Worm (Caenorhabditis elegans): ENCODE measurements around the gene Y113G7A.14.

Gene Y113G7A.14

DNA sequence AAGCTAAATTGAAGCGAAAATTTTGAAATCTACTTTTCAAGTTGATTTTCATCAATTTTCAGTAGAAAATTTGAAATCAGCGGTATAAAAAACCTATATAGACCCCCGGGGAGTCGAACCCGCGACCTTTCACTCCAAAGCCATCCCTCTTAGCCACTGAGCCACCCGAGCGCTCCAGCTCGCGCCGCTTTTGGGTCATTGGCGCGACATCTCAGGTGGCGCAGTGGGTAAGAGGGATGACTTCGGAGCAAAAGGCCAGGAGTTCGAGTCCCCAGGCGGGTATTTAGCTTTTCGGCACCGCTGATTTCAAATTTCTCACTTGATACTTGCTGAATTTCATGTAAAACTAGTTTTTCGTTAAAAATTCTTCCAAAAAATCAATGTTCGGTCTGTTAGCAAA is 11.6 kb downstream of the Y113G7A.14 start (continued):
- TF ChIP-seq egl-18 (GFP tag; IDR thresholded peaks at IDR 0.05) (no peak), hlh-26 (GFP tag; conservative IDR thresholded peaks at IDR 0.05) (no peak), aptf-3 (GFP tag; IDR thresholded peaks at IDR 0.05) (no peak), fkh-3 (tag; optimal IDR thresholded peaks at IDR 0.05) (no peak), mes-4 (tag; optimal IDR thresholded peaks at IDR 0.05) (no peak), let-607 (tag; optimal IDR thresholded peaks at IDR 0.05) (no peak), ceh-40 (GFP tag; IDR thresholded peaks at IDR 0.05) (no peak), rpc-1 (optimal IDR thresholded peaks at IDR 0.05) (no peak), rpc-1 (tag; optimal IDR thresholded peaks at IDR 0.05) (no peak), zfh-2 (GFP tag; conservative IDR thresholded peaks at IDR 0.05) (peak; percentile 83)

DNA sequence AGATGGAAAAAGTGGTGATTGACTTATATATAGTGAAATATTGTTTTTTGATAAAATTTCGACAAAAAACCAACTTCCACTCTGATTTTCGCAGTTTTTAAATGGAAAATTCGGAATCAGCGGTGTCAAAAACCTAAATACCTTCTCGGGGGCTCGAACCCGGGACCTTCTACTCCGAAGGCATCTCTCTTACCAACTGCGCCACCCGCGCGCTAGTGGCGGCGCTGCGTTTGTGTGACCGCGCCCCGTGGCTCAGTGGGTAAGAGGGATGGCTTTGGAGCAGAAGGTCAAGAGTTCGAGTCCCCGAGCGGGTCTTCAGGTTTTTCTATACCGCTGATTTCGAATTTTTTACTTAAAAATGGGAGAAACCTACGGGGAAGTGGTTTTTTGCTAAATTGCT is 13.1 kb downstream of the Y113G7A.14 start:
- TF ChIP-seq nfyb-1 (GFP tag; IDR thresholded peaks at IDR 0.05) (no peak), egrh-3 (GFP tag; IDR thresholded peaks at IDR 0.05) (peak; percentile 73), hsf-1 (GFP tag; IDR thresholded peaks at IDR 0.05) (no peak), zfh-2 (GFP tag; conservative IDR thresholded peaks at IDR 0.05) (peak; percentile 80)

DNA sequence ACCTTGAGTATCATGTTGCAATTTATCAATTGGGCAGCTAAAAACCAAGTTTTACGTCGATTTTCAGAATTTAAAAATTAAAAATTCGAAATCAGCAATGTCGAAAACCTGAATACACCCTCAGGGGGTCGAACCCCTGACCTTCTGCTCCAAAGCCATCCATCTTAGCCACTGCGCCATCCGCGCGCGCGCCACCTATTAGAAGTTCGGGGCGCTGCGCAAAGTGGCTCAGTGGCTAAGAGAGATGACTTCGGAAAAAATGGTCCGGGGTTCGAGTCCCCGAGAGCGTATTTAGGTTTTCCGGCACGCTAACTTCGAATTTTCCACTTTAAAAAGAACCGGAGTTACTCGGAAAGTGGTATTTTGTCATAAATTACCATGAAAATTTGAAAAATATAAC is 13.9 kb downstream of the Y113G7A.14 start:
- TF ChIP-seq zfh-2 (GFP tag; conservative IDR thresholded peaks at IDR 0.05) (peak; percentile 55), nhr-80 (tag; optimal IDR thresholded peaks at IDR 0.05) (no peak), Y53G8AR.9 (GFP tag; conservative IDR thresholded peaks at IDR 0.05) (no peak)

DNA sequence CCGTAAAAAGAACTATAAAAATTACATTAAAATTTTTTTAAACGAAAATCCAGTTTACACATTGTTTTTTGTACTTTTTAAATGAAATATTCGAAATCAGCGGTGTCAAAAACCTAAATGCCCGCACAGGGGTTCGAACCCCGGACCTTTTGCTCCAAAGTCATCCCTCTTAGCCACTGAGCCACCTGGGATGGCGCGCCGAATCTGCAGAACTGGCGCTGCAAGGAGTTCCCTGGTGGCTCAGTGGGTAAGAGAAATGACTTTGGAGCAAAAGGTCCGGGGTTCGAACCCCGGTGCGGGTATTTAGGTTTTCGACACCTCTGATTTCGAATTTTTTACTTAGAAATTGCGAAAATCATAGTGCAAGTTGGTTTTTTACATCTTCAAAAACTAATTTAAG is 14.6 kb downstream of the Y113G7A.14 start:
- TF ChIP-seq T26A5.8 (tag; optimal IDR thresholded peaks at IDR 0.05): no peak
- TF ChIP-seq mel-28 (tag; optimal IDR thresholded peaks at IDR 0.05; ENCODE audit: borderline replicate concordance): no peak
- no peak for TF ChIP-seq nfya-2 (GFP tag; IDR thresholded peaks at IDR 0.05)
- peak; percentile 54 for TF ChIP-seq tbp1 (GFP tag; optimal IDR thresholded peaks at IDR 0.05)
- no peak for TF ChIP-seq rpc-1 (optimal IDR thresholded peaks at IDR 0.05)
- peak; percentile 37 for TF ChIP-seq rpc-1 (tag; optimal IDR thresholded peaks at IDR 0.05)
- TF ChIP-seq F39B2.1 (GFP tag; IDR thresholded peaks at IDR 0.05): no peak

DNA sequence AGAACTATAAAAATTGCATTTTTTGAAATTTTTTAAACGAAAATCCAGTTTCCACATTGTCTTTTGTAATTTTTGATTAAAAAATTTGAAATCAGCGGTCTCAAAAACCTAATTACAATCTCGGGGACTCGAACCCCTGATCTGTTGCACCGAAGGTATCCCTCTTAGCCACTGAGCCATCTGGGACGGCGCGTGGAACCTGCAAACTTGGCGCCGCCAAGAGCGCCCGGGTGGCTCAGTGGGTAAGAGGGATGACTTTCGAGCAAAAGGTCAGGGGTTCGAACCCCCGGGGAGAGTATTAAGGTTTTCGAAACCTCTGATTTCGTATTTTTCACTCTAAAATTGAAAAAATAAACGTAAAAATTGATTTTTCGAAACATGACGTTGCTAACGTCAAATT is 15.2 kb downstream of the Y113G7A.14 start:
- TF ChIP-seq zfh-2 (GFP tag; conservative IDR thresholded peaks at IDR 0.05) (peak; percentile 55; the same call in 1 of the 2 replicates), Y67H2A.10 (GFP tag; conservative IDR thresholded peaks at IDR 0.05) (no peak)

DNA sequence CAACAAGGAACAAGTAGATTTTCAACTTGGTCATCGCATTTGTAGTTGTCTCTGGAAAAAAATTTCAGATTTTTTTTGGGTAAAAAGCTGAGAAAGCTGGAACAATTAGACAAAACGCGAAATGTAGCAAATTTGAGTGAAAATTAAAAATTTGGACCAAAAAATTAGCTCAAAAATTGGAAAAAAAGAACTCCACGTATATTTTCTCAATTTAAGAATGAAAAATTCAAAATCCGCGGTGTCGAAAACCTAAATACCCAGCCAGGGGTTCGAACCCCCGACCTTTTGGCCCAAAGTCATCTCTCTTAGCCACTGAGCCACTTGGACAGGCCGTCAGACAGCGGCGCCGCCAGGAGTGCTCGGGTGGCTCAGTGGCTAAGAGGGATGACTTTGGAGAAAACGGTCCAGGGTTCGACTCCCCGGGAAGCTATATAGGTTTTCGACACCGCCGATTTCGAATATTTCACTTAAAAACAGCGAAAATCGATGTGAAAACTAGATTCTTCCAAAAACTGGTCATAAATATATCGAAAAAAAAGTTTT is 17.6 kb downstream of the Y113G7A.14 start, which contains the start of gene ncx-1:
Gene ncx-1 (minus strand): TSS at position 51 of the 543 bp plus-strand sequence.
- TF ChIP-seq nfya-1 (tag; optimal IDR thresholded peaks at IDR 0.05; ENCODE audit: borderline replicate concordance, insufficient read depth): no peak
- TF ChIP-seq madf-6 (GFP tag; IDR thresholded peaks at IDR 0.05): no peak
- TF ChIP-seq ZK185.1 (tag; optimal IDR thresholded peaks at IDR 0.05; ENCODE audit: poor library complexity, severe bottlenecking): no peak
- no peak for TF ChIP-seq lsl-1 (GFP tag; optimal IDR thresholded peaks at IDR 0.05)
- TF ChIP-seq zfh-2 (GFP tag; conservative IDR thresholded peaks at IDR 0.05): peak; percentile 69
- no peak for TF ChIP-seq Y56A3A.18 (GFP tag; IDR thresholded peaks at IDR 0.05)
- no peak for TF ChIP-seq Y53F4B.3 (GFP tag; IDR thresholded peaks at IDR 0.05)

DNA sequence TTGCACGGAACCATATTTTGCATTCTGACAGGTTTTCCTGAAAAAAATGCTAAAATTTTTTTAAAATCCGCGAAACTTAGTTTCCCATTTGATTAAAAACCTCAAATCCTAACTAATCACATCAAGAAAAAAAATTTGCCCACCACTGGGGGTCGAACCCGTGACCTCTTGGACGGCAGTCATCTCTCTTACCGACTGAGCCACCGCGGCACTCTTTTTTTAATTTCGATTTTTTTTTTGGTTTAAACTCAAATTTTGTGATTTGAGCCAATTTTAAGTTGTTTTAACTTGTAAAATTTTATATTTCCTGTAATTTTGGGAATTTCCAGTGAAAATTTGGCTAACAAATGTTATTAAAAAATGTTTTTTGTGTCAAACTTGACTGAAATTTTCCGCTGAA is 18.5 kb downstream of the Y113G7A.14 start:
- TF ChIP-seq tbp1 (GFP tag; optimal IDR thresholded peaks at IDR 0.05) (peak; percentile 71), rpc-1 (optimal IDR thresholded peaks at IDR 0.05) (peak; percentile 17), rpc-1 (tag; optimal IDR thresholded peaks at IDR 0.05) (peak; percentile 62), nfya-1 (tag; optimal IDR thresholded peaks at IDR 0.05; ENCODE audit: borderline replicate concordance, insufficient read depth) (no peak), mel-28 (tag; optimal IDR thresholded peaks at IDR 0.05; ENCODE audit: borderline replicate concordance) (no peak)
